Fruit fly (Drosophila melanogaster) whole organism, embryonic: Measurements from ENCODE around the gene CG4629.
A peak's percentile ranks its signal among the peaks of the same experiment; 100 is the strongest.

Experiments
- Asciz ChIP-seq: fragments of 200-800 bp; sonication (Bioruptor generic); optimal IDR thresholded peaks from 2 replicates; lab custom pipeline; 2017; ENCODE audit warnings: missing biosample characterization, mild to moderate bottlenecking, missing genetic modification characterization, missing genetic modification reagents
- Blimp-1 ChIP-seq: fragments of 200-800 bp; sonication (Bioruptor generic); optimal IDR thresholded peaks from 3 replicates; lab custom pipeline; 2018; ENCODE audit warnings: missing biosample characterization, missing genetic modification characterization, mild to moderate bottlenecking, moderate library complexity, missing genetic modification reagents
- CG10209 ChIP-seq: fragments of 200-800 bp; sonication (Bioruptor generic); optimal IDR thresholded peaks from 3 replicates; lab custom pipeline; 2017; ENCODE audit warnings: missing biosample characterization, mild to moderate bottlenecking, missing genetic modification characterization, missing genetic modification reagents
- CG10654 ChIP-seq: fragments of 200-800 bp; sonication (Bioruptor generic); optimal IDR thresholded peaks from 2 replicates; lab custom pipeline; 2016; ENCODE audit warnings: missing biosample characterization, missing genetic modification characterization
- CG10979 ChIP-seq: fragments of 200-800 bp; sonication (Bioruptor generic); optimal IDR thresholded peaks from 2 replicates; lab custom pipeline; 2018; ENCODE audit warnings: missing biosample characterization, mild to moderate bottlenecking, missing genetic modification characterization, moderate library complexity
- CG12219 ChIP-seq: fragments of 200-800 bp; sonication (Bioruptor generic); optimal IDR thresholded peaks from 3 replicates; lab custom pipeline; 2018; ENCODE audit warnings: missing biosample characterization, mild to moderate bottlenecking, missing genetic modification characterization
- CG1233 ChIP-seq: fragments of 200-800 bp; sonication (Bioruptor generic); optimal IDR thresholded peaks from 4 replicates; lab custom pipeline; 2018; ENCODE audit warnings: missing biosample characterization, mild to moderate bottlenecking, missing genetic modification characterization
- CG15269 ChIP-seq: fragments of 200-800 bp; sonication (Bioruptor generic); optimal IDR thresholded peaks from 2 replicates; lab custom pipeline; 2018; ENCODE audit warnings: missing biosample characterization, mild to moderate bottlenecking, missing genetic modification characterization, moderate library complexity
- CG18619 ChIP-seq: fragments of 200-800 bp; sonication (Bioruptor generic); optimal IDR thresholded peaks from 3 replicates; lab custom pipeline; 2017; ENCODE audit warnings: missing biosample characterization, mild to moderate bottlenecking, missing genetic modification characterization
- CG18764 ChIP-seq: fragments of 200-800 bp; sonication (Bioruptor generic); optimal IDR thresholded peaks from 3 replicates; lab custom pipeline; 2016; ENCODE audit warnings: missing biosample characterization, missing genetic modification characterization
- CG2202 ChIP-seq: fragments of 200-800 bp; sonication (Bioruptor generic); optimal IDR thresholded peaks from 2 replicates; lab custom pipeline; 2018; ENCODE audit warnings: missing biosample characterization, mild to moderate bottlenecking, missing genetic modification characterization
- CG2875 ChIP-seq: fragments of 200-800 bp; sonication (Bioruptor generic); optimal IDR thresholded peaks from 2 replicates; lab custom pipeline; 2017; ENCODE audit warnings: missing biosample characterization, mild to moderate bottlenecking, missing genetic modification characterization, missing genetic modification reagents
- CG33557 ChIP-seq: fragments of 200-800 bp; sonication (Bioruptor generic); optimal IDR thresholded peaks from 2 replicates; lab custom pipeline; 2019; ENCODE audit warnings: missing biosample characterization, mild to moderate bottlenecking, missing genetic modification characterization, moderate library complexity
- CG5180 ChIP-seq: fragments of 200-800 bp; sonication (Bioruptor generic); optimal IDR thresholded peaks from 3 replicates; lab custom pipeline; 2017; ENCODE audit warnings: missing biosample characterization, missing genetic modification characterization, mild to moderate bottlenecking, moderate library complexity, missing genetic modification reagents
- CG6254 ChIP-seq: fragments of 200-800 bp; sonication (Bioruptor generic); optimal IDR thresholded peaks from 3 replicates; lab custom pipeline; 2017; ENCODE audit warnings: mild to moderate bottlenecking, missing biosample characterization, missing genetic modification reagents, missing genetic modification characterization
- CG7839 ChIP-seq: fragments of 200-800 bp; sonication (Bioruptor generic); optimal IDR thresholded peaks from 3 replicates; lab custom pipeline; 2018; ENCODE audit warnings: missing biosample characterization, mild to moderate bottlenecking, missing genetic modification characterization, moderate library complexity
- CG8388 ChIP-seq: fragments of 200-800 bp; sonication (Bioruptor generic); optimal IDR thresholded peaks from 2 replicates; lab custom pipeline; 2019; ENCODE audit warnings: missing biosample characterization, mild to moderate bottlenecking, missing genetic modification characterization, moderate library complexity
- CG8924 ChIP-seq: fragments of 200-800 bp; optimal IDR thresholded peaks from 3 replicates; lab custom pipeline; 2019; ENCODE audit warnings: missing biosample characterization, mild to moderate bottlenecking, missing genetic modification characterization, moderate library complexity
- CoRest ChIP-seq: fragments of 200-800 bp; sonication (Bioruptor generic); optimal IDR thresholded peaks from 3 replicates; lab custom pipeline; 2018; ENCODE audit warnings: missing biosample characterization, mild to moderate bottlenecking, missing genetic modification characterization, moderate library complexity
- Dad ChIP-seq: fragments of 200-800 bp; sonication (Bioruptor generic); optimal IDR thresholded peaks from 3 replicates; lab custom pipeline; 2016; ENCODE audit warnings: missing biosample characterization, missing genetic modification characterization
- H2.0 ChIP-seq: fragments of 200-800 bp; sonication (Bioruptor generic); IDR thresholded peaks from 2 replicates; pipeline ENCODE4 v1.3.6; 2022; ENCODE audit warnings: missing biosample characterization, missing genetic modification characterization
- HHEX ChIP-seq: fragments of 200-800 bp; sonication (Bioruptor generic); optimal IDR thresholded peaks from 3 replicates; lab custom pipeline; 2017; ENCODE audit warnings: missing biosample characterization, mild to moderate bottlenecking, missing genetic modification characterization, missing genetic modification reagents
- Nf-YB ChIP-seq: fragments of 200-800 bp; sonication (Bioruptor generic); optimal IDR thresholded peaks from 3 replicates; lab custom pipeline; 2019; ENCODE audit warnings: missing biosample characterization, mild to moderate bottlenecking, missing genetic modification characterization, moderate library complexity
- Pdp1 ChIP-seq, 2 experiments: fragments of 200-800 bp; sonication (Bioruptor generic); optimal IDR thresholded peaks; 3 replicates each; lab custom pipeline; 2016; ENCODE audit warnings: missing biosample characterization in 2 of 2, missing genetic modification characterization in 2 of 2, mild to moderate bottlenecking in 1 of 2, moderate library complexity in 1 of 2
- Vsx1 ChIP-seq: fragments of 200-800 bp; sonication (Bioruptor generic); optimal IDR thresholded peaks from 2 replicates; lab custom pipeline; 2017; ENCODE audit warnings: missing biosample characterization, mild to moderate bottlenecking, missing genetic modification characterization, missing genetic modification reagents
- Xrp1 ChIP-seq: fragments of 200-800 bp; sonication (Bioruptor generic); IDR thresholded peaks from 2 replicates; pipeline ENCODE4 v1.3.6; 2022; ENCODE audit warnings: missing biosample characterization, missing genetic modification characterization
- ab ChIP-seq: fragments of 200-800 bp; sonication (Bioruptor generic); optimal IDR thresholded peaks from 2 replicates; lab custom pipeline; 2016; ENCODE audit warnings: missing biosample characterization, missing genetic modification characterization
- abd-A ChIP-seq: fragments of 200-800 bp; sonication (Bioruptor generic); optimal IDR thresholded peaks from 3 replicates; lab custom pipeline; 2019; ENCODE audit warnings: missing biosample characterization, mild to moderate bottlenecking, missing genetic modification characterization, moderate library complexity
- ara ChIP-seq: fragments of 200-800 bp; sonication (Bioruptor generic); IDR thresholded peaks from 2 replicates; pipeline ENCODE4 v1.3.6; 2022; ENCODE audit warnings: missing biosample characterization, missing genetic modification characterization
- ato ChIP-seq: fragments of 200-800 bp; sonication (Bioruptor generic); IDR thresholded peaks from 2 replicates; pipeline ENCODE4 v1.3.6; 2022; ENCODE audit warnings: missing biosample characterization, missing genetic modification characterization; ENCODE audit not compliant: partially characterized antibody
- bsh ChIP-seq, 2 experiments: fragments of 200-800 bp; sonication (Bioruptor generic); optimal IDR thresholded peaks; 2 replicates each; lab custom pipeline; 2017 to 2018; ENCODE audit warnings: mild to moderate bottlenecking in 2 of 2, missing biosample characterization in 2 of 2, missing genetic modification characterization in 2 of 2, moderate library complexity in 1 of 2
- cad ChIP-seq: fragments of >200 bp; optimal IDR thresholded peaks from 2 replicates; lab custom pipeline; 2017; ENCODE audit warnings: missing biosample characterization, missing genetic modification characterization
- crc ChIP-seq: fragments of 200-800 bp; sonication (Bioruptor generic); optimal IDR thresholded peaks from 2 replicates; lab custom pipeline; 2016; ENCODE audit warnings: missing biosample characterization, missing genetic modification characterization
- croc ChIP-seq: fragments of 200-800 bp; sonication (Bioruptor generic); conservative IDR thresholded peaks from 3 replicates; pipeline ENCODE4 v1.3.6; 2022; ENCODE audit warnings: missing biosample characterization, missing genetic modification characterization
- dan ChIP-seq: fragments of 200-800 bp; sonication (Bioruptor generic); IDR thresholded peaks from 2 replicates; pipeline ENCODE4 v1.3.6; 2022; ENCODE audit warnings: missing biosample characterization, missing genetic modification characterization
- danr ChIP-seq: fragments of 200-800 bp; sonication (Bioruptor generic); IDR thresholded peaks from 2 replicates; pipeline ENCODE4 v1.3.6; 2022; ENCODE audit warnings: missing biosample characterization, missing genetic modification characterization
- dmrt99B ChIP-seq: fragments of 200-800 bp; sonication (Bioruptor generic); optimal IDR thresholded peaks from 2 replicates; lab custom pipeline; 2018; ENCODE audit warnings: missing biosample characterization, mild to moderate bottlenecking, missing genetic modification characterization, moderate library complexity
- emc ChIP-seq: fragments of 200-800 bp; sonication (Bioruptor generic); optimal IDR thresholded peaks from 2 replicates; lab custom pipeline; 2016; ENCODE audit warnings: missing biosample characterization, missing genetic modification characterization
- fd64A ChIP-seq: fragments of 200-800 bp; sonication (Bioruptor generic); optimal IDR thresholded peaks from 3 replicates; lab custom pipeline; 2018; ENCODE audit warnings: missing biosample characterization, mild to moderate bottlenecking, missing genetic modification characterization
- fd96Cb ChIP-seq: fragments of 200-800 bp; sonication (Bioruptor generic); optimal IDR thresholded peaks from 2 replicates; lab custom pipeline; 2018; ENCODE audit warnings: missing biosample characterization, mild to moderate bottlenecking, missing genetic modification characterization, moderate library complexity
- gcm ChIP-seq: fragments of 200-800 bp; sonication (Bioruptor generic); optimal IDR thresholded peaks from 2 replicates; lab custom pipeline; 2019; ENCODE audit warnings: missing biosample characterization, mild to moderate bottlenecking, missing genetic modification characterization, moderate library complexity
- gsb ChIP-seq: fragments of 200-800 bp; sonication (Bioruptor generic); IDR thresholded peaks from 2 replicates; pipeline ENCODE4 v1.3.6; 2022; ENCODE audit warnings: missing biosample characterization, missing genetic modification characterization
- shn ChIP-seq: fragments of 200-800 bp; sonication (Bioruptor generic); optimal IDR thresholded peaks from 3 replicates; lab custom pipeline; 2016; ENCODE audit warnings: missing biosample characterization, missing genetic modification characterization
- tap ChIP-seq: fragments of 200-800 bp; optimal IDR thresholded peaks from 3 replicates; lab custom pipeline; 2019; ENCODE audit warnings: missing biosample characterization, mild to moderate bottlenecking, missing genetic modification characterization, moderate library complexity
- tio ChIP-seq: fragments of 200-800 bp; sonication (Bioruptor generic); optimal IDR thresholded peaks from 2 replicates; lab custom pipeline; 2017; ENCODE audit warnings: missing biosample characterization, missing genetic modification characterization, inconsistent platforms
- wek ChIP-seq: fragments of 200-800 bp; sonication (Bioruptor generic); optimal IDR thresholded peaks from 3 replicates; lab custom pipeline; 2018; ENCODE audit warnings: missing biosample characterization, mild to moderate bottlenecking, missing genetic modification characterization, moderate library complexity
- z ChIP-seq: fragments of 200-800 bp; sonication (Bioruptor generic); IDR thresholded peaks from 3 replicates; pipeline ENCODE4 v1.3.6; 2022; ENCODE audit warnings: missing biosample characterization, missing genetic modification characterization
- zfh1 ChIP-seq: fragments of 200-800 bp; sonication (Bioruptor generic); IDR thresholded peaks from 3 replicates; pipeline ENCODE4 v1.3.6; 2022; ENCODE audit warnings: missing biosample characterization, missing genetic modification characterization

Gene CG4629

DNA sequence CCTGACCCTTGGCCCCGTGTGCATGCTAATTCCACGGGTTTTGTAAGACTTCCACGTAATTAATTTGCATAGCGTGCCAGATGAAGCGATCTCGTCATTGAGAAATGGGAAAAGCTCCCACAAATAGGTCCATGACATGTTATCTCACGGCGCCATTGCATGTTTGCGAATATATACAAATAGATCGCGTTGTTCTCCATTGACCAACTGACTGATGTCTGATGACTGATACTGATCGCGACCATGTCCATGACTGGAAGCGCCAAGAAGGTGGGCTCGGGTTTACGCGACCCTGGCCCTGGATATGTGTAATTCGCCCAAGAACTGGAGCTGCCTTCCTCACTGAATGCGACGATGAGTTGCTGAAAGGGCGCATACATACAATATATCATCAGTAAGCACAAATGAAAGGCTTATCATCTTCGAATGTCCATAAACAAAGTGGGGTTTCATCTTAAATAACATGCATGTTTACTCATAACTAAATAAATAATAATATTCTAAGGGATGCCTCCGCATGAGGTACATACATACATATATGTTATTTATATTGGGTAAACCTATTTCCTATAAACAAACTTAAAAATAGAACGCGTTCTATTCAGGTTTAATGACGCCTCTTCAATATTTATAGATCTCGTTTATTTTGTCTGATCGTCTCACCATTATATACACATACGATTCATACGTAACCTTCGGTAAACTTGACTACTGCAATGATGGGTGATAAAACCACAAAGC, 20.9 kb upstream of the CG4629 start (continued):
- TF ChIP-seq fd96Cb (tag; lab: Kevin White, UChicago) (peak; percentile 29), CG15269 (tag; lab: Kevin White, UChicago) (no peak), Pdp1 (GFP tag; optimal IDR thresholded peaks at IDR 0.05; lab: Kevin White, UChicago) (peak in 1 of 2 experiments; percentile 44), CG7839 (peak; percentile 37), Dad (GFP tag; lab: Kevin White, UChicago) (no peak), CG18619 (GFP tag; lab: Kevin White, UChicago) (peak; percentile 20), tap (tag; lab: Kevin White, UChicago) (peak; percentile 47), wek (peak; percentile 27), CG33557 (GFP tag; lab: Kevin White, UChicago) (peak; percentile 83), tio (GFP tag; lab: Kevin White, UChicago) (no peak), Xrp1 (GFP tag; lab: Robert Waterston, UW) (peak; percentile 81), CG8924 (tag; lab: Kevin White, UChicago) (peak; percentile 48), HHEX (no peak), dan (GFP tag; lab: Robert Waterston, UW) (no peak), CG12219 (peak; percentile 5), ab (GFP tag; lab: Kevin White, UChicago) (no peak), CG1233 (GFP tag; lab: Kevin White, UChicago) (peak; percentile 45), Vsx1 (peak; percentile 45), CoRest (tag; lab: Kevin White, UChicago) (peak; percentile 34), crc (no peak), bsh (GFP tag; optimal IDR thresholded peaks at IDR 0.05; lab: Kevin White, UChicago) (peak in 1 of 2 experiments; percentile 83), H2.0 (GFP tag; lab: Robert Waterston, UW) (0 out of 2 replicates have a peak, but pooled peaks have one; percentile 16), CG18764 (peak; percentile 45), fd64A (GFP tag; lab: Kevin White, UChicago) (peak; percentile 57), Asciz (GFP tag; lab: Kevin White, UChicago) (peak; percentile 75), CG10979 (peak; percentile 52), Blimp-1 (GFP tag; lab: Kevin White, UChicago) (peak; percentile 77), CG10209 (peak; percentile 55), ara (GFP tag; lab: Robert Waterston, UW) (peak; percentile 59; the same call in 1 of the 2 replicates), danr (GFP tag; lab: Robert Waterston, UW) (no peak), gsb (no peak), emc (GFP tag; lab: Kevin White, UChicago) (no peak), CG2875 (GFP tag; lab: Kevin White, UChicago) (peak; percentile 81), z (0 out of 3 replicates have a peak, but pooled peaks have one; percentile 40), croc (GFP tag; lab: Robert Waterston, UW) (no peak), zfh1 (GFP tag; lab: Robert Waterston, UW) (peak; percentile 46; the same call in 1 of the 3 replicates), gcm (GFP tag; lab: Kevin White, UChicago) (peak; percentile 55), dmrt99B (tag; lab: Kevin White, UChicago) (peak; percentile 44), abd-A (peak; percentile 22), cad (no peak), CG2202 (tag; lab: Kevin White, UChicago) (peak; percentile 76), CG8388 (GFP tag; lab: Kevin White, UChicago) (peak; percentile 43), shn (GFP tag; lab: Kevin White, UChicago) (no peak), ato (GFP tag; lab: Robert Waterston, UW) (no peak), CG5180 (GFP tag; lab: Kevin White, UChicago) (peak; percentile 5), CG10654 (peak; percentile 3), Nf-YB (GFP tag; lab: Kevin White, UChicago) (peak; percentile 29), CG6254 (GFP tag; lab: Kevin White, UChicago) (peak; percentile 61)
